Fruit fly (Drosophila melanogaster) whole organism, embryonic: ENCODE measurements around the gene CG31468.
A peak's percentile ranks its signal among the peaks of the same experiment; 100 is the strongest.

Source experiments
- Ada2b ChIP-seq: fragments of 200-800 bp; sonication (Bioruptor generic); IDR thresholded peaks from 2 replicates; pipeline ENCODE4 v1.3.6; 2022; ENCODE audit warnings: missing biosample characterization, missing genetic modification characterization
- Atf6 ChIP-seq: fragments of 200-800 bp; sonication (Bioruptor generic); IDR thresholded peaks from 2 replicates; pipeline ENCODE4 v1.3.6; 2022; ENCODE audit warnings: missing biosample characterization, missing genetic modification characterization
- CG10654 ChIP-seq: fragments of 200-800 bp; sonication (Bioruptor generic); optimal IDR thresholded peaks from 2 replicates; lab custom pipeline; 2016; ENCODE audit warnings: missing biosample characterization, missing genetic modification characterization
- CG11398 ChIP-seq: fragments of 200-800 bp; sonication (Bioruptor generic); optimal IDR thresholded peaks from 2 replicates; lab custom pipeline; 2016; ENCODE audit warnings: missing biosample characterization, missing genetic modification characterization
- CG13894 ChIP-seq: fragments of 200-800 bp; sonication (Bioruptor generic); optimal IDR thresholded peaks from 3 replicates; lab custom pipeline; 2018; ENCODE audit warnings: missing biosample characterization, mild to moderate bottlenecking, missing genetic modification characterization, moderate library complexity
- CG15269 ChIP-seq: fragments of 200-800 bp; sonication (Bioruptor generic); optimal IDR thresholded peaks from 2 replicates; lab custom pipeline; 2018; ENCODE audit warnings: missing biosample characterization, mild to moderate bottlenecking, missing genetic modification characterization, moderate library complexity
- CG1603 ChIP-seq: fragments of 200-800 bp; sonication (Bioruptor generic); optimal IDR thresholded peaks from 2 replicates; lab custom pipeline; 2019; ENCODE audit warnings: missing biosample characterization, mild to moderate bottlenecking, missing genetic modification characterization, moderate library complexity
- CG16815 ChIP-seq: fragments of 200-800 bp; sonication (Bioruptor generic); optimal IDR thresholded peaks from 3 replicates; lab custom pipeline; 2017; ENCODE audit warnings: missing biosample characterization, mild to moderate bottlenecking, missing genetic modification characterization
- CG1832 ChIP-seq: fragments of 200-800 bp; sonication (Bioruptor generic); optimal IDR thresholded peaks from 2 replicates; lab custom pipeline; 2017; ENCODE audit warnings: missing biosample characterization, mild to moderate bottlenecking, missing genetic modification characterization, inconsistent platforms
- CG18476 ChIP-seq: fragments of 200-800 bp; sonication (Bioruptor generic); optimal IDR thresholded peaks from 2 replicates; lab custom pipeline; 2016; ENCODE audit warnings: missing biosample characterization, mild to moderate bottlenecking, missing genetic modification characterization
- CG2202 ChIP-seq: fragments of 200-800 bp; sonication (Bioruptor generic); optimal IDR thresholded peaks from 2 replicates; lab custom pipeline; 2018; ENCODE audit warnings: missing biosample characterization, mild to moderate bottlenecking, missing genetic modification characterization
- CG30431 ChIP-seq: fragments of 200-800 bp; sonication (Bioruptor generic); optimal IDR thresholded peaks from 2 replicates; lab custom pipeline; 2017; ENCODE audit warnings: missing biosample characterization, missing genetic modification characterization
- CG34376 ChIP-seq: fragments of 200-800 bp; sonication (Bioruptor generic); optimal IDR thresholded peaks from 2 replicates; lab custom pipeline; 2018; ENCODE audit warnings: missing biosample characterization, mild to moderate bottlenecking, missing genetic modification characterization
- CG6254 ChIP-seq: fragments of 200-800 bp; sonication (Bioruptor generic); optimal IDR thresholded peaks from 3 replicates; lab custom pipeline; 2017; ENCODE audit warnings: mild to moderate bottlenecking, missing biosample characterization, missing genetic modification reagents, missing genetic modification characterization
- CG7987 ChIP-seq: fragments of 200-800 bp; sonication (Bioruptor generic); optimal IDR thresholded peaks from 2 replicates; lab custom pipeline; 2018; ENCODE audit warnings: missing biosample characterization, mild to moderate bottlenecking, missing genetic modification characterization, moderate library complexity
- CG8765 ChIP-seq: fragments of 200-800 bp; sonication (Bioruptor generic); IDR thresholded peaks from 2 replicates; pipeline ENCODE4 v1.3.6; 2022; ENCODE audit warnings: missing biosample characterization, missing genetic modification characterization
- CG9215 ChIP-seq: fragments of 200-800 bp; sonication (Bioruptor generic); IDR thresholded peaks from 2 replicates; pipeline ENCODE4 v1.3.6; 2022; ENCODE audit warnings: missing biosample characterization, missing genetic modification characterization
- CG9817 ChIP-seq: fragments of 200-800 bp; sonication (Bioruptor generic); optimal IDR thresholded peaks from 2 replicates; lab custom pipeline; 2018; ENCODE audit warnings: missing biosample characterization, mild to moderate bottlenecking, missing genetic modification characterization, moderate library complexity
- CTCF ChIP-seq: fragments of 200-800 bp; sonication (Bioruptor generic); optimal IDR thresholded peaks from 2 replicates; lab custom pipeline; 2017; ENCODE audit warnings: missing biosample characterization, mild to moderate bottlenecking, missing genetic modification characterization, moderate library complexity
- D19A ChIP-seq: fragments of 200-800 bp; optimal IDR thresholded peaks from 3 replicates; lab custom pipeline; 2019; ENCODE audit warnings: missing biosample characterization, mild to moderate bottlenecking, missing genetic modification characterization, moderate library complexity
- D19B ChIP-seq: fragments of 200-800 bp; sonication (Bioruptor generic); optimal IDR thresholded peaks from 2 replicates; lab custom pipeline; 2017; ENCODE audit warnings: missing biosample characterization, mild to moderate bottlenecking, missing genetic modification characterization
- Dad ChIP-seq: fragments of 200-800 bp; sonication (Bioruptor generic); optimal IDR thresholded peaks from 3 replicates; lab custom pipeline; 2016; ENCODE audit warnings: missing biosample characterization, missing genetic modification characterization
- Drgx ChIP-seq: fragments of 200-800 bp; sonication (Bioruptor generic); IDR thresholded peaks from 2 replicates; pipeline ENCODE4 v1.3.6; 2022; ENCODE audit warnings: missing biosample characterization, missing genetic modification characterization
- E2f2 ChIP-seq: fragments of 200-800 bp; sonication (Bioruptor generic); IDR thresholded peaks from 2 replicates; pipeline ENCODE4 v1.3.6; 2022; ENCODE audit warnings: missing biosample characterization, missing genetic modification characterization
- Fer1 ChIP-seq: fragments of 200-800 bp; sonication (Bioruptor generic); optimal IDR thresholded peaks from 2 replicates; lab custom pipeline; 2017; ENCODE audit warnings: missing biosample characterization, mild to moderate bottlenecking, missing genetic modification characterization
- HLH4C ChIP-seq: fragments of 200-800 bp; sonication (Bioruptor generic); IDR thresholded peaks from 3 replicates; pipeline ENCODE4 v1.3.6; 2022; ENCODE audit warnings: missing biosample characterization, missing genetic modification characterization; ENCODE audit not compliant: partially characterized antibody
- Lim3 ChIP-seq: fragments of 200-800 bp; sonication (Bioruptor generic); IDR thresholded peaks from 2 replicates; pipeline ENCODE4 v1.3.6; 2022; ENCODE audit warnings: missing biosample characterization, missing genetic modification characterization
- Nf-YC ChIP-seq: fragments of 200-800 bp; optimal IDR thresholded peaks from 3 replicates; lab custom pipeline; 2019; ENCODE audit warnings: missing biosample characterization, mild to moderate bottlenecking, missing genetic modification characterization, moderate library complexity
- Ptx1 ChIP-seq: fragments of 200-800 bp; sonication (Bioruptor generic); IDR thresholded peaks from 2 replicates; pipeline ENCODE4 v1.3.6; 2022; ENCODE audit warnings: missing biosample characterization, missing genetic modification characterization
- Xrp1 ChIP-seq: fragments of 200-800 bp; sonication (Bioruptor generic); IDR thresholded peaks from 2 replicates; pipeline ENCODE4 v1.3.6; 2022; ENCODE audit warnings: missing biosample characterization, missing genetic modification characterization
- amos ChIP-seq: fragments of 200-800 bp; sonication (Bioruptor generic); IDR thresholded peaks from 2 replicates; pipeline ENCODE4 v1.3.6; 2022; ENCODE audit warnings: missing biosample characterization, missing genetic modification characterization; ENCODE audit not compliant: partially characterized antibody
- aop ChIP-seq: fragments of 200-800 bp; sonication (Bioruptor generic); IDR thresholded peaks from 2 replicates; pipeline ENCODE4 v1.3.6; 2022; ENCODE audit warnings: missing biosample characterization, missing genetic modification characterization
- cato ChIP-seq: fragments of 200-800 bp; sonication (Bioruptor generic); optimal IDR thresholded peaks from 2 replicates; lab custom pipeline; 2016; ENCODE audit warnings: missing biosample characterization, missing genetic modification characterization, borderline replicate concordance
- cg ChIP-seq: fragments of 200-800 bp; sonication (Bioruptor generic); optimal IDR thresholded peaks from 3 replicates; lab custom pipeline; 2019; ENCODE audit warnings: missing biosample characterization, mild to moderate bottlenecking, missing genetic modification characterization, moderate library complexity
- chif ChIP-seq, 2 experiments: fragments of 200-800 bp; sonication (Bioruptor generic); optimal IDR thresholded peaks; 3 replicates each; lab custom pipeline; 2016; ENCODE audit warnings: missing biosample characterization in 2 of 2, missing genetic modification characterization in 2 of 2
- crc ChIP-seq: fragments of 200-800 bp; sonication (Bioruptor generic); optimal IDR thresholded peaks from 2 replicates; lab custom pipeline; 2016; ENCODE audit warnings: missing biosample characterization, missing genetic modification characterization
- eyg ChIP-seq: fragments of 200-800 bp; sonication (Bioruptor generic); optimal IDR thresholded peaks from 3 replicates; lab custom pipeline; 2016; ENCODE audit warnings: missing biosample characterization, missing genetic modification characterization
- gfzf ChIP-seq: fragments of 200-800 bp; sonication (Bioruptor generic); optimal IDR thresholded peaks from 2 replicates; lab custom pipeline; 2016; ENCODE audit warnings: missing biosample characterization, mild to moderate bottlenecking, missing genetic modification characterization, moderate library complexity
- ind ChIP-seq: fragments of 200-800 bp; sonication (Bioruptor generic); optimal IDR thresholded peaks from 3 replicates; lab custom pipeline; 2016; ENCODE audit warnings: missing biosample characterization, missing genetic modification characterization
- lola ChIP-seq, 3 experiments: fragments of >200 bp in 2 of 3; fragments of 200-800 bp in 1 of 3; sonication (Bioruptor generic) in 1 of 3; optimal IDR thresholded peaks; 2 replicates each; lab custom pipeline; 2017 to 2019; ENCODE audit warnings: missing biosample characterization in 3 of 3, missing genetic modification characterization in 3 of 3, mild to moderate bottlenecking in 1 of 3, moderate library complexity in 1 of 3
- nom ChIP-seq: fragments of 200-800 bp; sonication (Bioruptor generic); optimal IDR thresholded peaks from 2 replicates; lab custom pipeline; 2017; ENCODE audit warnings: missing biosample characterization, missing genetic modification characterization, mild to moderate bottlenecking, moderate library complexity, missing genetic modification reagents
- pho ChIP-seq: fragments of 200-800 bp; sonication (Bioruptor generic); optimal IDR thresholded peaks from 2 replicates; lab custom pipeline; 2016; ENCODE audit warnings: missing biosample characterization, missing genetic modification characterization
- prd ChIP-seq, 3 experiments: fragments of >200 bp in 2 of 3; fragments of 200-800 bp in 1 of 3; sonication (Bioruptor generic) in 1 of 3; optimal IDR thresholded peaks in 2 of 3; IDR thresholded peaks in 1 of 3; 2 replicates in 2 of 3; 3 replicates in 1 of 3; pipeline versions ENCODE4 v1.3.6 to Lab custom; 2017 to 2022; ENCODE audit warnings: missing biosample characterization in 1 of 3, missing genetic modification characterization in 1 of 3
- ranshi ChIP-seq: fragments of 200-800 bp; sonication (Bioruptor generic); IDR thresholded peaks from 2 replicates; pipeline ENCODE4 v1.3.6; 2022; ENCODE audit warnings: missing biosample characterization, missing genetic modification characterization
- run ChIP-seq: fragments of 200-800 bp; sonication (Bioruptor generic); optimal IDR thresholded peaks from 3 replicates; lab custom pipeline; 2018; ENCODE audit warnings: missing biosample characterization, mild to moderate bottlenecking, missing genetic modification characterization
- sima ChIP-seq: fragments of 200-800 bp; sonication (Bioruptor generic); optimal IDR thresholded peaks from 2 replicates; lab custom pipeline; 2016; ENCODE audit warnings: missing biosample characterization, missing genetic modification characterization
- sob ChIP-seq: fragments of 200-800 bp; sonication (Bioruptor generic); IDR thresholded peaks from 2 replicates; pipeline ENCODE4 v1.3.6; 2022; ENCODE audit warnings: missing biosample characterization, missing genetic modification characterization
- ssp ChIP-seq: fragments of 200-800 bp; sonication (Bioruptor generic); IDR thresholded peaks from 2 replicates; pipeline ENCODE4 v1.3.6; 2022; ENCODE audit warnings: missing biosample characterization, missing genetic modification characterization

The CG31468 gene

DNA sequence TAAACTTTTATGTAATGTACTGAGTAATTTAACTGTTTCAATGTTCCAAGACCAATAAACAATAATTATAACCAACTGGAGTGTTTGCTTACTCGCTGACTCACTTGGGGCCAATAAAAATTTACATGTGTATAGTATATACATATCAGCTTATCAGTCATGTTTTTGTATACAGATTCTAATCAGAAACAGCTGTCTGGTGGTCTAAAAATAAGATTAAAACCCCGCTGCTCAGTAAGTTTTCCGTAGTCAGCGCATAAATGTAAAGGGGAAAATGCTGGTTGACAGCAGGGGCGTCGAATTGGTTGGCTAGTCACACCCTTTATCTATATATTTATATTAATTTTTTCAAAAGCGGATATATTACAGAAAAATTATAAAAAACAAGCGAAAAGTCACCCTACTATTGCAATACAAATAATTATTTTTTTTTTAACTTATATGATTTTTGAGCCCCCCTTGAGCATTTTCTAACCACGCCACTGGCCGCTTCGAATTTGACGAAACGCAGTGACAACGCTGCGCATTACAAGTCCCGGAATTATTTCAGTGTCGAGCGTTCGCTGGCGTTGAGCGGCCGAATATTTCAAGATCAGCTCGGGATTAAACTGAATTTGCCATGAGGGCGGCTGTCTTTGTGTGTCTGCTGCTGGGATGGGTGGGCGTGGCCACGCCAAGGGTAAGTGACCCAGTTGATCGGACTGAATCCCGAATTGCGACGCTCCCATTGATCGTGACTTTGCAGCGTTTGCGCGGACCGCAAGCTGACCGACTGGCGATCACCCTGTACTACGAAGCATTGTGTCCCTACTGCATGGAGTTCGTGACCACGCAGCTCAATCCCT is 21.6 kb downstream of the CG31468 start, which contains the start of gene GILT2 (continued):
- peak; percentile 83 for TF ChIP-seq CG9215 (GFP tag; lab: Robert Waterston, UW)
- TF ChIP-seq D19A (tag; lab: Kevin White, UChicago) = peak; percentile 91
- TF ChIP-seq Xrp1 (GFP tag; lab: Robert Waterston, UW) = peak; percentile 97
- peak; percentile 91 for TF ChIP-seq Ada2b (GFP tag; lab: Robert Waterston, UW)
- TF ChIP-seq CG7987 (GFP tag; lab: Kevin White, UChicago) = peak; percentile 54
- TF ChIP-seq Fer1 (GFP tag; lab: Kevin White, UChicago) = peak; percentile 95
- no peak for TF ChIP-seq CG1832 (GFP tag; lab: Kevin White, UChicago)
- peak; percentile 85 for TF ChIP-seq CG30431 (GFP tag; lab: Kevin White, UChicago)
- peak; percentile 78 for TF ChIP-seq E2f2
- TF ChIP-seq prd (optimal IDR thresholded peaks at IDR 0.05; lab: Kevin White, UChicago) = no peak
- peak; percentile 95 for TF ChIP-seq prd (GFP tag; IDR thresholded peaks at IDR 0.05; lab: Robert Waterston, UW)
- peak in 1 of 3 experiments; percentile 88 for TF ChIP-seq lola (GFP tag; optimal IDR thresholded peaks at IDR 0.05; lab: Kevin White, UChicago)
- peak; percentile 91 for TF ChIP-seq sob (GFP tag; lab: Robert Waterston, UW)
- peak; percentile 83 for TF ChIP-seq run (tag; lab: Kevin White, UChicago)
- TF ChIP-seq Dad (GFP tag; lab: Kevin White, UChicago) = peak; percentile 61
- peak; percentile 88 for TF ChIP-seq CG13894 (tag; lab: Kevin White, UChicago)
- peak; percentile 94 for TF ChIP-seq ranshi (GFP tag; lab: Robert Waterston, UW)
- TF ChIP-seq HLH4C (GFP tag; lab: Robert Waterston, UW) = no peak
- TF ChIP-seq CG9817 = peak; percentile 80
- peak; percentile 95 for TF ChIP-seq Ptx1 (GFP tag; lab: Robert Waterston, UW)
- TF ChIP-seq gfzf = no peak
- peak; percentile 85 for TF ChIP-seq cato (GFP tag; lab: Kevin White, UChicago)
- peak; percentile 60 for TF ChIP-seq pho (GFP tag; lab: Kevin White, UChicago)
- TF ChIP-seq CG8765 = peak; percentile 79
- TF ChIP-seq cg (GFP tag; lab: Kevin White, UChicago) = no peak
- TF ChIP-seq nom = peak; percentile 39
- peak; percentile 43; the same call in 1 of the 2 replicates for TF ChIP-seq Drgx (GFP tag; lab: Robert Waterston, UW)
- peak; percentile 96 for TF ChIP-seq Atf6 (GFP tag; lab: Robert Waterston, UW)
- peak; percentile 78 for TF ChIP-seq Nf-YC (tag; lab: Kevin White, UChicago)
- peak; percentile 78 for TF ChIP-seq CG10654
- TF ChIP-seq CG6254 (GFP tag; lab: Kevin White, UChicago) = peak; percentile 81
- peak; percentile 78 for TF ChIP-seq D19B (GFP tag; lab: Kevin White, UChicago)
- TF ChIP-seq ssp (GFP tag; lab: Robert Waterston, UW) = peak; percentile 81
- TF ChIP-seq CG15269 = peak; percentile 95
- peak; percentile 29 for TF ChIP-seq eyg (GFP tag; lab: Kevin White, UChicago)
- peak; percentile 90 for TF ChIP-seq ind (GFP tag; lab: Kevin White, UChicago)
- peak; percentile 34; the same call in 1 of the 2 replicates for TF ChIP-seq Lim3 (GFP tag; lab: Robert Waterston, UW)
- TF ChIP-seq CG11398 (GFP tag; lab: Kevin White, UChicago) = no peak
- peak; percentile 81 for TF ChIP-seq CG34376 (GFP tag; lab: Kevin White, UChicago)
- peak; percentile 85 for TF ChIP-seq CG2202 (tag; lab: Kevin White, UChicago)
- peak; percentile 27 for TF ChIP-seq CTCF (GFP tag; lab: Kevin White, UChicago)
- peak; percentile 74 for TF ChIP-seq CG16815 (GFP tag; lab: Kevin White, UChicago)
- TF ChIP-seq sima (GFP tag; lab: Kevin White, UChicago) = no peak
- peak; percentile 35 to 61 for TF ChIP-seq chif (GFP tag; optimal IDR thresholded peaks at IDR 0.05; lab: Kevin White, UChicago)
- TF ChIP-seq crc (GFP tag; lab: Kevin White, UChicago) = no peak
- no peak for TF ChIP-seq amos (GFP tag; lab: Robert Waterston, UW)
- TF ChIP-seq CG18476 (GFP tag; lab: Kevin White, UChicago) = peak; percentile 86
- TF ChIP-seq aop = peak; percentile 55; the same call in 1 of the 2 replicates
- TF ChIP-seq CG1603 (tag; lab: Kevin White, UChicago) = no peak
